Fruit fly (Drosophila melanogaster) whole organism, prepupa: ENCODE results near the gene CG6912.

Experiments used
- Blimp-1 ChIP-seq: fragments of 200-800 bp; sonication (Bioruptor generic); optimal IDR thresholded peaks from 3 replicates; lab custom pipeline; 2017; ENCODE audit warnings: missing biosample characterization, missing genetic modification characterization, mild to moderate bottlenecking, moderate library complexity, missing genetic modification reagents
- CG10631 ChIP-seq: fragments of 200-800 bp; sonication (Bioruptor generic); optimal IDR thresholded peaks from 2 replicates; lab custom pipeline; 2016; ENCODE audit warnings: missing biosample characterization, missing genetic modification characterization
- CG10669 ChIP-seq: fragments of 200-800 bp; sonication (Bioruptor generic); optimal IDR thresholded peaks from 3 replicates; lab custom pipeline; 2018; ENCODE audit warnings: missing biosample characterization, mild to moderate bottlenecking, missing genetic modification characterization, moderate library complexity
- CG11294 ChIP-seq: fragments of 200-800 bp; sonication (Bioruptor generic); IDR thresholded peaks from 2 replicates; pipeline ENCODE4 v1.3.6; 2022; ENCODE audit warnings: missing biosample characterization, missing genetic modification characterization
- CG11902 ChIP-seq: fragments of 200-800 bp; sonication (Bioruptor generic); optimal IDR thresholded peaks from 3 replicates; lab custom pipeline; 2016; ENCODE audit warnings: missing biosample characterization, missing genetic modification characterization
- CG15336 ChIP-seq: fragments of 200-800 bp; sonication (Bioruptor generic); IDR thresholded peaks from 2 replicates; pipeline ENCODE4 v1.3.6; 2022; ENCODE audit warnings: missing biosample characterization, missing genetic modification characterization
- CG1621 ChIP-seq: fragments of 200-800 bp; sonication (Bioruptor generic); optimal IDR thresholded peaks from 3 replicates; lab custom pipeline; 2018; ENCODE audit warnings: missing biosample characterization, mild to moderate bottlenecking, missing genetic modification characterization
- CG3032 ChIP-seq: fragments of 200-800 bp; optimal IDR thresholded peaks from 2 replicates; lab custom pipeline; 2019; ENCODE audit warnings: missing biosample characterization, mild to moderate bottlenecking, missing genetic modification characterization, moderate library complexity
- CG31627 ChIP-seq: fragments of 200-800 bp; sonication (Bioruptor generic); optimal IDR thresholded peaks from 3 replicates; lab custom pipeline; 2016; ENCODE audit warnings: missing biosample characterization, missing genetic modification characterization
- CG32006 ChIP-seq: fragments of 200-800 bp; sonication (Bioruptor generic); optimal IDR thresholded peaks from 3 replicates; lab custom pipeline; 2017; ENCODE audit warnings: missing biosample characterization, mild to moderate bottlenecking, missing genetic modification characterization
- CG34406 ChIP-seq: fragments of 200-800 bp; sonication (Bioruptor generic); optimal IDR thresholded peaks from 3 replicates; lab custom pipeline; 2016; ENCODE audit warnings: missing biosample characterization, missing genetic modification characterization
- CG3919 ChIP-seq: fragments of 200-800 bp; sonication (Bioruptor generic); optimal IDR thresholded peaks from 3 replicates; lab custom pipeline; 2016; ENCODE audit warnings: missing biosample characterization, missing genetic modification characterization
- CG4318 ChIP-seq: fragments of 200-800 bp; sonication (Bioruptor generic); optimal IDR thresholded peaks from 3 replicates; lab custom pipeline; 2017; ENCODE audit warnings: missing biosample characterization, mild to moderate bottlenecking, missing genetic modification characterization
- CG6163 ChIP-seq: fragments of 200-800 bp; sonication (Bioruptor generic); IDR thresholded peaks from 3 replicates; pipeline ENCODE4 v1.3.6; 2022; ENCODE audit warnings: missing biosample characterization, missing genetic modification characterization
- CG6792 ChIP-seq: fragments of 200-800 bp; sonication (Bioruptor generic); optimal IDR thresholded peaks from 3 replicates; lab custom pipeline; 2016; ENCODE audit warnings: missing biosample characterization, missing genetic modification characterization
- CG6854 ChIP-seq: fragments of 200-800 bp; sonication (Bioruptor generic); optimal IDR thresholded peaks from 2 replicates; lab custom pipeline; 2017; ENCODE audit warnings: missing biosample characterization, mild to moderate bottlenecking, missing genetic modification characterization
- CG7368 ChIP-seq: fragments of 200-800 bp; sonication (Bioruptor generic); optimal IDR thresholded peaks from 3 replicates; lab custom pipeline; 2016; ENCODE audit warnings: missing biosample characterization, missing genetic modification characterization
- CG8119 ChIP-seq: fragments of 200-800 bp; sonication (Bioruptor generic); IDR thresholded peaks from 3 replicates; pipeline ENCODE4 v1.3.6; 2022; ENCODE audit warnings: missing biosample characterization, missing genetic modification characterization
- CG8319 ChIP-seq: fragments of 200-800 bp; sonication (Bioruptor generic); optimal IDR thresholded peaks from 3 replicates; lab custom pipeline; 2016; ENCODE audit warnings: missing biosample characterization, missing genetic modification characterization
- CG8632 ChIP-seq: fragments of 200-800 bp; sonication (Bioruptor generic); optimal IDR thresholded peaks from 3 replicates; lab custom pipeline; 2016; ENCODE audit warnings: missing biosample characterization, missing genetic modification characterization
- CG9139 ChIP-seq: fragments of 200-800 bp; sonication (Bioruptor generic); optimal IDR thresholded peaks from 3 replicates; lab custom pipeline; 2017; ENCODE audit warnings: missing biosample characterization, mild to moderate bottlenecking, missing genetic modification characterization
- Eip75B ChIP-seq: fragments of 200-800 bp; sonication (Bioruptor generic); optimal IDR thresholded peaks from 3 replicates; lab custom pipeline; 2016; ENCODE audit warnings: missing biosample characterization, missing genetic modification characterization
- Eip78C ChIP-seq: fragments of 200-800 bp; sonication (Bioruptor generic); peaks from one replicate; lab custom pipeline; 2016; ENCODE audit warnings: missing biosample characterization, missing genetic modification characterization
- Eip93F ChIP-seq: fragments of 200-800 bp; sonication (Bioruptor generic); optimal IDR thresholded peaks from 2 replicates; lab custom pipeline; 2016; ENCODE audit warnings: missing biosample characterization, mild to moderate bottlenecking, missing genetic modification characterization
- Ets21C ChIP-seq: fragments of 200-800 bp; sonication (Bioruptor generic); optimal IDR thresholded peaks from 3 replicates; lab custom pipeline; 2016; ENCODE audit warnings: missing biosample characterization, missing genetic modification characterization
- Ets96B ChIP-seq: fragments of 200-800 bp; optimal IDR thresholded peaks from 2 replicates; lab custom pipeline; 2019; ENCODE audit warnings: missing biosample characterization, mild to moderate bottlenecking, missing genetic modification characterization, moderate library complexity
- Gug ChIP-seq: fragments of 200-800 bp; sonication (Bioruptor generic); IDR thresholded peaks from 2 replicates; pipeline ENCODE4 v1.3.6; 2022; ENCODE audit warnings: missing biosample characterization, missing genetic modification characterization
- Hr39 ChIP-seq: fragments of 200-800 bp; sonication (Bioruptor generic); optimal IDR thresholded peaks from 2 replicates; lab custom pipeline; 2016; ENCODE audit warnings: missing biosample characterization, missing genetic modification characterization
- Hr4 ChIP-seq: fragments of 200-800 bp; sonication (Bioruptor generic); optimal IDR thresholded peaks from 3 replicates; lab custom pipeline; 2016; ENCODE audit warnings: missing biosample characterization, missing genetic modification characterization
- Met ChIP-seq: fragments of 200-800 bp; sonication (Bioruptor generic); optimal IDR thresholded peaks from 3 replicates; lab custom pipeline; 2016; ENCODE audit warnings: missing biosample characterization, missing genetic modification characterization
- OdsH ChIP-seq: fragments of 200-800 bp; sonication (Bioruptor generic); optimal IDR thresholded peaks from 3 replicates; lab custom pipeline; 2016; ENCODE audit warnings: missing biosample characterization, missing genetic modification characterization
- Smox ChIP-seq: fragments of 200-800 bp; sonication (Bioruptor generic); optimal IDR thresholded peaks from 3 replicates; lab custom pipeline; 2016; ENCODE audit warnings: missing biosample characterization, missing genetic modification characterization
- Sox14 ChIP-seq: fragments of 200-800 bp; sonication (Bioruptor generic); optimal IDR thresholded peaks from 3 replicates; lab custom pipeline; 2016; ENCODE audit warnings: missing biosample characterization, missing genetic modification characterization
- Sox15 ChIP-seq: fragments of 200-800 bp; sonication (Bioruptor generic); optimal IDR thresholded peaks from 3 replicates; lab custom pipeline; 2016; ENCODE audit warnings: missing biosample characterization, missing genetic modification characterization
- achi ChIP-seq: fragments of 200-800 bp; sonication (Bioruptor generic); optimal IDR thresholded peaks from 3 replicates; lab custom pipeline; 2016; ENCODE audit warnings: missing biosample characterization, missing genetic modification characterization
- acj6 ChIP-seq: fragments of 200-800 bp; sonication (Bioruptor generic); optimal IDR thresholded peaks from 3 replicates; lab custom pipeline; 2016; ENCODE audit warnings: missing biosample characterization, missing genetic modification characterization
- cyc ChIP-seq: fragments of 200-800 bp; sonication (Bioruptor generic); optimal IDR thresholded peaks from 3 replicates; lab custom pipeline; 2016; ENCODE audit warnings: missing biosample characterization, missing genetic modification characterization
- dac ChIP-seq: fragments of 200-800 bp; sonication (Bioruptor generic); optimal IDR thresholded peaks from 2 replicates; lab custom pipeline; 2017; ENCODE audit warnings: missing biosample characterization, mild to moderate bottlenecking, missing genetic modification characterization
- dsx ChIP-seq: fragments of 200-800 bp; optimal IDR thresholded peaks from 3 replicates; lab custom pipeline; 2019; ENCODE audit warnings: missing biosample characterization, mild to moderate bottlenecking, missing genetic modification characterization, moderate library complexity; ENCODE audit not compliant: poor library complexity, severe bottlenecking
- eg ChIP-seq: fragments of 200-800 bp; sonication (Bioruptor generic); IDR thresholded peaks from 3 replicates; pipeline ENCODE4 v1.3.6; 2022; ENCODE audit warnings: missing biosample characterization, missing genetic modification characterization
- esn ChIP-seq: fragments of 200-800 bp; sonication (Bioruptor generic); optimal IDR thresholded peaks from 2 replicates; lab custom pipeline; 2016; ENCODE audit warnings: missing biosample characterization, mild to moderate bottlenecking, missing genetic modification characterization, moderate library complexity
- fkh ChIP-seq: fragments of 200-800 bp; sonication (Bioruptor generic); optimal IDR thresholded peaks from 3 replicates; lab custom pipeline; 2017; ENCODE audit warnings: missing biosample characterization, mild to moderate bottlenecking, missing genetic modification characterization, moderate library complexity
- lz ChIP-seq: fragments of 200-800 bp; sonication (Bioruptor generic); optimal IDR thresholded peaks from 3 replicates; lab custom pipeline; 2016; ENCODE audit warnings: missing biosample characterization, missing genetic modification characterization
- net ChIP-seq: fragments of 200-800 bp; sonication (Bioruptor generic); optimal IDR thresholded peaks from 3 replicates; lab custom pipeline; 2016; ENCODE audit warnings: missing biosample characterization, missing genetic modification characterization
- pdm3 ChIP-seq: fragments of 200-800 bp; sonication (Bioruptor generic); optimal IDR thresholded peaks from 3 replicates; lab custom pipeline; 2016; ENCODE audit warnings: missing biosample characterization, missing genetic modification characterization
- salr ChIP-seq, 2 experiments: fragments of 200-800 bp; sonication (Bioruptor generic); optimal IDR thresholded peaks; 3 replicates each; lab custom pipeline; 2016 to 2018; ENCODE audit warnings: missing biosample characterization in 2 of 2, missing genetic modification characterization in 2 of 2, mild to moderate bottlenecking in 1 of 2
- svp ChIP-seq: fragments of 200-800 bp; sonication (Bioruptor generic); peaks from one replicate; lab custom pipeline; 2016; ENCODE audit warnings: missing biosample characterization, missing genetic modification characterization
- topi ChIP-seq: fragments of 200-800 bp; sonication (Bioruptor generic); optimal IDR thresholded peaks from 3 replicates; lab custom pipeline; 2016; ENCODE audit warnings: missing biosample characterization, missing genetic modification characterization
- vri ChIP-seq: fragments of 200-800 bp; sonication (Bioruptor generic); optimal IDR thresholded peaks from 3 replicates; lab custom pipeline; 2016; ENCODE audit warnings: missing biosample characterization, mild to moderate bottlenecking, missing genetic modification characterization

The CG6912 gene

DNA sequence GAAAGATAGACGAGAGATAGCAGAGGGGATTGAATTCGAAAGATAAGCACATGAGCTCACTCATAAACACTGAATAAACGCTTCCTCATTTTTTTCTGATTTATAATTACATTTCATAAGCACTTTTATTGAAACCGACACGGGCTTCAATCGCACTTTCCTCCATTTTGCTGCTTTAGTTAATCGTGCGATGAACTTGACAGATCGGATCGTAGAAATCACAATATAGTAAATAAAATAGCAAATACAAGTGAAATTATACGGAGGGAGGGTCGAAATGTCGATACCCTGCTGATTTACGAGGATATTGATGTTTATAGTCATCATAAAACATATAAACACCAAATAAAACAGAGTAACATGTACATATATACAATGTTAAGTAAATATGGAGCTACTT, 48.5 kb downstream of the CG6912 start:
- TF ChIP-seq Eip93F (GFP tag; lab: Kevin White, UChicago): no peak
- no peak for TF ChIP-seq Eip75B
- peak; percentile 79 for TF ChIP-seq svp (GFP tag; lab: Kevin White, UChicago)
- TF ChIP-seq Met (GFP tag; lab: Kevin White, UChicago): no peak
- no peak for TF ChIP-seq Ets96B (tag; lab: Kevin White, UChicago)

dm6 chr3R:15087606-15088193, 49.1 kb downstream of the CG6912 start:
- TF ChIP-seq CG1621 (tag; lab: Kevin White, UChicago) (no peak), CG32006 (GFP tag; lab: Kevin White, UChicago) (peak; percentile 31), CG4318 (no peak), CG10631 (GFP tag; lab: Kevin White, UChicago) (peak; percentile 8), eg (GFP tag; lab: Robert Waterston, UW) (peak; percentile 69), CG6163 (GFP tag; lab: Robert Waterston, UW) (peak; percentile 80), pdm3 (peak; percentile 56), Met (GFP tag; lab: Kevin White, UChicago) (peak; percentile 54), CG15336 (GFP tag; lab: Robert Waterston, UW) (0 out of 2 replicates have a peak, but pooled peaks have one; percentile 26), net (peak; percentile 42), CG11902 (GFP tag; lab: Kevin White, UChicago) (peak; percentile 20), CG3919 (GFP tag; lab: Kevin White, UChicago) (peak; percentile 44), topi (peak; percentile 63), fkh (GFP tag; lab: Kevin White, UChicago) (peak; percentile 66), CG11294 (no peak), OdsH (GFP tag; lab: Kevin White, UChicago) (peak; percentile 64), CG8632 (GFP tag; lab: Kevin White, UChicago) (peak; percentile 46), CG7368 (GFP tag; lab: Kevin White, UChicago) (no peak), Smox (GFP tag; lab: Kevin White, UChicago) (peak; percentile 24), CG31627 (GFP tag; lab: Kevin White, UChicago) (peak; percentile 74), salr (GFP tag; optimal IDR thresholded peaks at IDR 0.05; lab: Kevin White, UChicago) (peak in 1 of 2 experiments; percentile 23), Blimp-1 (GFP tag; lab: Kevin White, UChicago) (no peak), Hr39 (GFP tag; lab: Kevin White, UChicago) (peak; percentile 69), CG10669 (peak; percentile 38), CG9139 (GFP tag; lab: Kevin White, UChicago) (no peak), cyc (GFP tag; lab: Kevin White, UChicago) (peak; percentile 62), vri (GFP tag; lab: Kevin White, UChicago) (no peak), dsx (GFP tag; lab: Kevin White, UChicago) (no peak), Hr4 (GFP tag; lab: Kevin White, UChicago) (peak; percentile 47), dac (GFP tag; lab: Kevin White, UChicago) (no peak), CG6854 (GFP tag; lab: Kevin White, UChicago) (no peak), esn (GFP tag; lab: Kevin White, UChicago) (peak; percentile 51), Eip78C (GFP tag; lab: Kevin White, UChicago) (peak; percentile 72), Ets96B (tag; lab: Kevin White, UChicago) (peak; percentile 39), lz (GFP tag; lab: Kevin White, UChicago) (peak; percentile 49), Gug (GFP tag; lab: Robert Waterston, UW) (0 out of 2 replicates have a peak, but pooled peaks have one; percentile 22), acj6 (peak; percentile 50), CG34406 (GFP tag; lab: Kevin White, UChicago) (peak; percentile 51), Sox14 (GFP tag; lab: Kevin White, UChicago) (peak; percentile 51), CG8319 (GFP tag; lab: Kevin White, UChicago) (no peak), CG8119 (GFP tag; lab: Robert Waterston, UW) (0 out of 3 replicates have a peak, but pooled peaks have one; percentile 14), CG3032 (tag; lab: Kevin White, UChicago) (peak; percentile 27), achi (GFP tag; lab: Kevin White, UChicago) (peak; percentile 35), Ets21C (GFP tag; lab: Kevin White, UChicago) (peak; percentile 35), Sox15 (GFP tag; lab: Kevin White, UChicago) (peak; percentile 48), CG6792 (GFP tag; lab: Kevin White, UChicago) (peak; percentile 55), Eip93F (GFP tag; lab: Kevin White, UChicago) (no peak), svp (GFP tag; lab: Kevin White, UChicago) (peak; percentile 89)
